Fruit fly (Drosophila melanogaster) whole organism, prepupa: ENCODE measurements around the gene CG45002.
A peak's percentile ranks its signal among the peaks of the same experiment; 100 is the strongest.

ENCODE experiments used
- CG10669 ChIP-seq: fragments of 200-800 bp; sonication (Bioruptor generic); optimal IDR thresholded peaks from 3 replicates; lab custom pipeline; 2018; ENCODE audit warnings: missing biosample characterization, mild to moderate bottlenecking, missing genetic modification characterization, moderate library complexity
- Eip78C ChIP-seq: fragments of 200-800 bp; sonication (Bioruptor generic); peaks from one replicate; lab custom pipeline; 2016; ENCODE audit warnings: missing biosample characterization, missing genetic modification characterization
- Gug ChIP-seq: fragments of 200-800 bp; sonication (Bioruptor generic); IDR thresholded peaks from 2 replicates; pipeline ENCODE4 v1.3.6; 2022; ENCODE audit warnings: missing biosample characterization, missing genetic modification characterization
- Hr39 ChIP-seq: fragments of 200-800 bp; sonication (Bioruptor generic); optimal IDR thresholded peaks from 2 replicates; lab custom pipeline; 2016; ENCODE audit warnings: missing biosample characterization, missing genetic modification characterization
- Met ChIP-seq: fragments of 200-800 bp; sonication (Bioruptor generic); optimal IDR thresholded peaks from 3 replicates; lab custom pipeline; 2016; ENCODE audit warnings: missing biosample characterization, missing genetic modification characterization
- Sox14 ChIP-seq: fragments of 200-800 bp; sonication (Bioruptor generic); optimal IDR thresholded peaks from 3 replicates; lab custom pipeline; 2016; ENCODE audit warnings: missing biosample characterization, missing genetic modification characterization
- achi ChIP-seq: fragments of 200-800 bp; sonication (Bioruptor generic); optimal IDR thresholded peaks from 3 replicates; lab custom pipeline; 2016; ENCODE audit warnings: missing biosample characterization, missing genetic modification characterization
- fkh ChIP-seq: fragments of 200-800 bp; sonication (Bioruptor generic); optimal IDR thresholded peaks from 3 replicates; lab custom pipeline; 2017; ENCODE audit warnings: missing biosample characterization, mild to moderate bottlenecking, missing genetic modification characterization, moderate library complexity
- pdm3 ChIP-seq: fragments of 200-800 bp; sonication (Bioruptor generic); optimal IDR thresholded peaks from 3 replicates; lab custom pipeline; 2016; ENCODE audit warnings: missing biosample characterization, missing genetic modification characterization

- no peak for TF ChIP-seq fkh (GFP tag; lab: Kevin White, UChicago)
- TF ChIP-seq Hr39 (GFP tag; lab: Kevin White, UChicago), result no peak
- TF ChIP-seq Gug, result no peak
- TF ChIP-seq Met (GFP tag; lab: Kevin White, UChicago), result no peak
- no peak for TF ChIP-seq Sox14 (GFP tag; lab: Kevin White, UChicago)
- no peak for TF ChIP-seq CG10669 (GFP tag; lab: Kevin White, UChicago)
- no peak for TF ChIP-seq pdm3 (GFP tag; lab: Kevin White, UChicago)
- TF ChIP-seq Eip78C (GFP tag; lab: Kevin White, UChicago), result peak; percentile 0
- TF ChIP-seq achi (GFP tag; lab: Kevin White, UChicago), result no peak
These were observed 27.4 kb upstream of the CG45002 start for dm6 chrX:17093900-17094446.
